ENCODE assay signal across 2 fruit fly cellular contexts in the genomic region with DNA sequence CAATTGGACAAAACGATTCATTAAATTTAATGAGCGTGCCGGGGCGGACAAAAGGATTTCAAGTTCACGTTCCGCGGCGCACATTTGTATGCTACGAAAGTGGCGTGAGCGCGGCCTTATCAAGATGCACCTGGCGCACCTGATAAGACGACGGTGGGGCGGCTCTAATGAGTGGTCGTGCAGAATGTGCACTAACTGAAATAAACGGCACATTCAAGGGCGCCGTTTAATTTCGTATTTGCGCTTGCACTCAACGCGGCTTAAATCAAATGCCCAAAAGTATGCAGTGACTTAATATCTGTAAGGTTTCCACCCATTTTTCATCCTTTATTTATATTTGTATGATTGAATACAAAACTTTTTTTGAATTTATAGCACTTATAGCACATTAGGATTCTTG.
TF ChIP-seq lines count a peak whose summit lies in the region.

No protein-coding gene starts in this region.

- peak; percentile 6 for TF ChIP-seq CTCF in whole organism, embryonic (GFP tag; optimal IDR thresholded peaks at IDR 0.05; lab: Kevin White, UChicago)

TF ChIP-seq in whole organism, embryonic, 481 proteins besides CTCF, POLR2A, EP300 and RAD21:
- TF ChIP-seq CG17802 (tag; optimal IDR thresholded peaks at IDR 0.05; lab: Kevin White, UChicago), result peak; percentile 29
- TF ChIP-seq ci (GFP tag; IDR thresholded peaks at IDR 0.05; lab: Robert Waterston, UW), result peak; percentile 31; the same call in 1 of the 3 replicates
- TF ChIP-seq C15 (GFP tag; IDR thresholded peaks at IDR 0.05; lab: Robert Waterston, UW), result no peak
- no peak for TF ChIP-seq pan (optimal IDR thresholded peaks at IDR 0.05; lab: Kevin White, UChicago)
- TF ChIP-seq pan (GFP tag; optimal IDR thresholded peaks at IDR 0.05 in 1 of 2, IDR thresholded peaks at IDR 0.05 in 1 of 2), result no peak
- TF ChIP-seq mld (GFP tag; IDR thresholded peaks at IDR 0.05; lab: Robert Waterston, UW; ENCODE audit: partially characterized antibody), result 0 out of 3 replicates have a peak, but pooled peaks have one; percentile 22
- 0 out of 3 replicates have a peak, but pooled peaks have one; percentile 16 for TF ChIP-seq CG6791 (GFP tag; IDR thresholded peaks at IDR 0.05; lab: Robert Waterston, UW; ENCODE audit: partially characterized antibody)
- TF ChIP-seq CG17612 (GFP tag; IDR thresholded peaks at IDR 0.05; lab: Robert Waterston, UW), result peak; percentile 64; the same call in 1 of the 2 replicates
- TF ChIP-seq dimm (GFP tag; IDR thresholded peaks at IDR 0.05; lab: Robert Waterston, UW), result no peak
- peak; percentile 24 for TF ChIP-seq ftz-f1 (GFP tag; optimal IDR thresholded peaks at IDR 0.05; lab: Kevin White, UChicago)

TF ChIP-seq in whole organism, wandering third instar larva, 38 proteins besides CTCF, POLR2A, EP300 and RAD21:
- peak; percentile 70 for TF ChIP-seq Myc (optimal IDR thresholded peaks at IDR 0.05; lab: Kevin White, UChicago)
- TF ChIP-seq lola (GFP tag; optimal IDR thresholded peaks at IDR 0.05; lab: Kevin White, UChicago), result no peak
- TF ChIP-seq N (GFP tag; optimal IDR thresholded peaks at IDR 0.05; lab: Kevin White, UChicago), result peak; percentile 35
